Worm (Caenorhabditis elegans) whole organism, L1 larva: ENCODE measurements around the gene brap-2.

Experiments
- C04F5.9 ChIP-seq: sonication (generic microtip); optimal IDR thresholded peaks from 2 replicates; lab custom pipeline; 2016; ENCODE audit warnings: missing genetic modification characterization, missing compliant biosample characterization
- Y116A8C.19 ChIP-seq: sonication (generic microtip); optimal IDR thresholded peaks from 2 replicates; lab custom pipeline; 2016; ENCODE audit warnings: missing compliant biosample characterization, missing genetic modification characterization, borderline replicate concordance
- aly-2 ChIP-seq: fragments of 150-350 bp; optimal IDR thresholded peaks from 2 replicates; lab custom pipeline; 2014; ENCODE audit warnings: missing biosample characterization, missing genetic modification characterization
- ama-1 ChIP-seq: fragments of 150-350 bp; optimal IDR thresholded peaks from 2 replicates; lab custom pipeline; 2014
- ceh-63 ChIP-seq: fragments of 200-800 bp; sonication (Bioruptor generic); optimal IDR thresholded peaks from 2 replicates; lab custom pipeline; 2018; ENCODE audit warnings: mild to moderate bottlenecking, missing genetic modification characterization, missing compliant biosample characterization
- ceh-8 ChIP-seq: fragments of 200-800 bp; sonication (Bioruptor generic); optimal IDR thresholded peaks from 2 replicates; lab custom pipeline; 2018; ENCODE audit warnings: mild to moderate bottlenecking, missing genetic modification characterization, moderate library complexity, missing compliant biosample characterization
- dpl-1 ChIP-seq, 3 experiments: fragments of 150-350 bp in 2 of 3; sonication (generic microtip) in 1 of 3; optimal IDR thresholded peaks; 2 replicates each; lab custom pipeline; 2014 to 2017; ENCODE audit warnings: missing biosample characterization in 3 of 3, missing genetic modification characterization in 3 of 3, missing genetic modification reagents in 3 of 3
- efl-1 ChIP-seq, 4 experiments: fragments of 150-350 bp; optimal IDR thresholded peaks in 3 of 4; peaks in 1 of 4; 1 replicate in 1 of 4; 2 replicates in 3 of 4; lab custom pipeline; 2014; ENCODE audit warnings: missing biosample characterization in 2 of 4, missing genetic modification characterization in 2 of 4, missing genetic modification reagents in 2 of 4
- egl-13 ChIP-seq: sonication (generic microtip); optimal IDR thresholded peaks from 2 replicates; lab custom pipeline; 2016; ENCODE audit warnings: missing genotype, missing genetic modification reagents, missing genetic modification characterization, missing compliant biosample characterization
- egl-27 ChIP-seq, 2 experiments: fragments of 150-350 bp in 1 of 2; sonication (generic microtip); optimal IDR thresholded peaks; 3 replicates each; lab custom pipeline; 2017 to 2018; ENCODE audit warnings: missing biosample characterization in 2 of 2, missing genetic modification characterization in 2 of 2, missing genetic modification reagents in 2 of 2
- elt-2 ChIP-seq: sonication (generic microtip); optimal IDR thresholded peaks from 2 replicates; lab custom pipeline; 2016; ENCODE audit warnings: missing genetic modification characterization, mild to moderate bottlenecking, inconsistent platforms, missing compliant biosample characterization, missing genetic modification reagents
- ets-5 ChIP-seq: fragments of 200-800 bp; sonication (Bioruptor generic); IDR thresholded peaks from 2 replicates; pipeline ENCODE4 v1.3.6; 2022; ENCODE audit warnings: missing genetic modification characterization, missing compliant biosample characterization
- fkh-4 ChIP-seq: sonication (generic microtip); optimal IDR thresholded peaks from 2 replicates; lab custom pipeline; 2016; ENCODE audit warnings: missing compliant biosample characterization, missing genetic modification characterization, borderline replicate concordance
- hpl-2 ChIP-seq: fragments of 150-350 bp; optimal IDR thresholded peaks from 2 replicates; lab custom pipeline; 2014; ENCODE audit warnings: missing biosample characterization, missing genetic modification reagents, missing genetic modification characterization
- jun-1 ChIP-seq: fragments of 150-350 bp; optimal IDR thresholded peaks from 2 replicates; lab custom pipeline; 2014; ENCODE audit warnings: missing biosample characterization, missing genetic modification reagents, missing genetic modification characterization
- lin-13 ChIP-seq: fragments of 150-350 bp; optimal IDR thresholded peaks from 2 replicates; lab custom pipeline; 2014; ENCODE audit warnings: missing biosample characterization, missing genetic modification reagents, missing genetic modification characterization
- lin-14 ChIP-seq: fragments of 200-800 bp; sonication (Bioruptor generic); optimal IDR thresholded peaks from 2 replicates; lab custom pipeline; 2018; ENCODE audit warnings: mild to moderate bottlenecking, missing genetic modification characterization, moderate library complexity, missing compliant biosample characterization
- lin-35 ChIP-seq, 2 experiments: fragments of 150-350 bp; optimal IDR thresholded peaks; 2 replicates each; lab custom pipeline; 2014; ENCODE audit warnings: missing biosample characterization in 2 of 2, missing genetic modification characterization in 2 of 2, missing genetic modification reagents in 2 of 2
- lin-39 ChIP-seq: fragments of 150-350 bp; optimal IDR thresholded peaks from 2 replicates; lab custom pipeline; 2014; ENCODE audit warnings: missing biosample characterization, missing genetic modification reagents, missing genetic modification characterization
- lir-3 ChIP-seq: sonication (generic microtip); optimal IDR thresholded peaks from 2 replicates; lab custom pipeline; 2016; ENCODE audit warnings: mild to moderate bottlenecking, missing genetic modification characterization, moderate library complexity, missing compliant biosample characterization; ENCODE audit not compliant: poor library complexity
- mab-9 ChIP-seq: fragments of 200-800 bp; sonication (Bioruptor generic); IDR thresholded peaks from 2 replicates; pipeline ENCODE4 v1.3.6; 2022; ENCODE audit warnings: missing genetic modification reagents, missing genetic modification characterization, missing compliant biosample characterization
- mef-2 ChIP-seq: fragments of 150-350 bp; optimal IDR thresholded peaks from 2 replicates; lab custom pipeline; 2014; ENCODE audit warnings: missing biosample characterization, missing genetic modification characterization
- mep-1 ChIP-seq: fragments of 150-350 bp; optimal IDR thresholded peaks from 2 replicates; lab custom pipeline; 2014; ENCODE audit warnings: missing biosample characterization, missing genetic modification characterization
- nhr-12 ChIP-seq: sonication (generic microtip); optimal IDR thresholded peaks from 2 replicates; lab custom pipeline; 2017; ENCODE audit warnings: missing biosample characterization, missing genetic modification characterization
- nhr-237 ChIP-seq: fragments of 150-350 bp; optimal IDR thresholded peaks from 2 replicates; lab custom pipeline; 2014; ENCODE audit warnings: missing biosample characterization, missing genetic modification characterization
- nhr-47 ChIP-seq: sonication (generic microtip); optimal IDR thresholded peaks from 2 replicates; lab custom pipeline; 2016; ENCODE audit warnings: mild to moderate bottlenecking, missing genetic modification characterization, moderate library complexity, missing compliant biosample characterization
- nhr-90 ChIP-seq: sonication (generic microtip); optimal IDR thresholded peaks from 2 replicates; lab custom pipeline; 2016; ENCODE audit warnings: mild to moderate bottlenecking, missing genetic modification characterization, missing compliant biosample characterization; ENCODE audit not compliant: poor library complexity
- pag-3 ChIP-seq: sonication (generic microtip); optimal IDR thresholded peaks from 2 replicates; lab custom pipeline; 2017; ENCODE audit warnings: missing genetic modification characterization, mild to moderate bottlenecking, missing compliant biosample characterization, antibody characterized with exemption, borderline replicate concordance; ENCODE audit not compliant: insufficient read depth
- rnt-1 ChIP-seq: sonication (generic microtip); optimal IDR thresholded peaks from 2 replicates; lab custom pipeline; 2016; ENCODE audit warnings: mild to moderate bottlenecking, missing genetic modification characterization, moderate library complexity, missing compliant biosample characterization
- snpc-4 ChIP-seq: fragments of 150-350 bp; optimal IDR thresholded peaks from 2 replicates; lab custom pipeline; 2014; ENCODE audit warnings: missing biosample characterization, missing genetic modification characterization
- sup-37 ChIP-seq: fragments of 200-800 bp; sonication (Bioruptor generic); optimal IDR thresholded peaks from 2 replicates; lab custom pipeline; 2018; ENCODE audit warnings: mild to moderate bottlenecking, missing genetic modification characterization, missing compliant biosample characterization
- tbx-2 ChIP-seq: sonication (generic microtip); optimal IDR thresholded peaks from 2 replicates; lab custom pipeline; 2016; ENCODE audit warnings: missing genetic modification characterization, missing compliant biosample characterization
- unc-130 ChIP-seq: fragments of 150-350 bp; optimal IDR thresholded peaks from 2 replicates; lab custom pipeline; 2017; ENCODE audit warnings: missing biosample characterization, missing genetic modification characterization, inconsistent platforms
- unc-30 ChIP-seq: sonication (generic microtip); optimal IDR thresholded peaks from 2 replicates; lab custom pipeline; 2017; ENCODE audit warnings: missing biosample characterization, missing genetic modification characterization
- unc-62 ChIP-seq: fragments of 150-350 bp; optimal IDR thresholded peaks from 2 replicates; lab custom pipeline; 2014; ENCODE audit warnings: missing biosample characterization, missing genetic modification reagents, missing genetic modification characterization
- unc-86 ChIP-seq: sonication (generic microtip); optimal IDR thresholded peaks from 2 replicates; lab custom pipeline; 2016; ENCODE audit warnings: missing genetic modification characterization, missing compliant biosample characterization
- unc-98 ChIP-seq: fragments of 200-800 bp; sonication (Bioruptor generic); IDR thresholded peaks from 2 replicates; pipeline ENCODE4 v1.3.6; 2022; ENCODE audit warnings: missing genetic modification characterization, missing compliant biosample characterization
- xbp-1 ChIP-seq: sonication (generic microtip); optimal IDR thresholded peaks from 2 replicates; lab custom pipeline; 2016; ENCODE audit warnings: missing genetic modification characterization, missing compliant biosample characterization
- ztf-4 ChIP-seq: fragments of 150-350 bp; optimal IDR thresholded peaks from 2 replicates; lab custom pipeline; 2014; ENCODE audit warnings: missing biosample characterization, missing genetic modification characterization

The brap-2 gene

ce11 chrII:5393090-5393489 is at the start of gene brap-2:
Gene brap-2, minus strand, starts transcription at chrII:5393190.
- TF ChIP-seq ceh-8 (no peak), nhr-47 (tag; lab: Kevin White, UChicago) (no peak), nhr-237 (tag; lab: Kevin White, UChicago) (no peak), unc-62 (GFP tag; lab: Kevin White, UChicago) (no peak), hpl-2 (GFP tag; lab: Kevin White, UChicago) (no peak)

ce11 chrII:5437586-5437985 is 44.6 kb upstream of the brap-2 start, which contains the start of gene F07F6.1:
Gene F07F6.1, plus strand, starts transcription at chrII:5437886.
- TF ChIP-seq dpl-1 (GFP tag; optimal IDR thresholded peaks at IDR 0.05; lab: Kevin White, UChicago) (no peak), lin-39 (tag; lab: Kevin White, UChicago) (no peak), efl-1 (optimal IDR thresholded peaks at IDR 0.05; lab: Kevin White, UChicago) (no peak), efl-1 (GFP tag; optimal IDR thresholded peaks at IDR 0.05 in 1 of 2; lab: Kevin White, UChicago) (no peak), hpl-2 (GFP tag; lab: Kevin White, UChicago) (no peak), pag-3 (tag; lab: Kevin White, UChicago) (no peak), mep-1 (tag; lab: Kevin White, UChicago) (no peak), nhr-47 (tag; lab: Kevin White, UChicago) (no peak), ztf-4 (tag; lab: Kevin White, UChicago) (no peak), unc-30 (tag; lab: Kevin White, UChicago) (no peak), ceh-63 (GFP tag; lab: Kevin White, UChicago) (no peak), lin-35 (GFP tag; optimal IDR thresholded peaks at IDR 0.05; lab: Kevin White, UChicago) (no peak), xbp-1 (tag; lab: Kevin White, UChicago) (no peak), unc-98 (GFP tag; lab: Robert Waterston, UW) (no peak), jun-1 (no peak), egl-13 (tag; lab: Kevin White, UChicago) (no peak), egl-27 (tag; optimal IDR thresholded peaks at IDR 0.05; lab: Kevin White, UChicago) (no peak), sup-37 (GFP tag; lab: Kevin White, UChicago) (no peak), fkh-4 (tag; lab: Kevin White, UChicago) (no peak), tbx-2 (tag; lab: Kevin White, UChicago) (no peak), C04F5.9 (tag; lab: Kevin White, UChicago) (no peak)

- no peak for TF ChIP-seq mef-2 (tag; lab: Kevin White, UChicago)
- no peak for TF ChIP-seq elt-2 (tag; lab: Kevin White, UChicago)
- no peak for TF ChIP-seq lin-14 (GFP tag; lab: Kevin White, UChicago)
- TF ChIP-seq aly-2 (tag; lab: Kevin White, UChicago) = no peak
- TF ChIP-seq lir-3 = no peak
- no peak for TF ChIP-seq rnt-1
- TF ChIP-seq lin-13 = no peak
- no peak for TF ChIP-seq lin-39 (tag; lab: Kevin White, UChicago)
- TF ChIP-seq egl-27 (tag; optimal IDR thresholded peaks at IDR 0.05; lab: Kevin White, UChicago) = no peak
- TF ChIP-seq ets-5 (GFP tag; lab: Robert Waterston, UW) = no peak
- no peak for TF ChIP-seq ama-1 (lab: Kevin White, UChicago)
- no peak for TF ChIP-seq nhr-12 (tag; lab: Kevin White, UChicago)
- no peak for TF ChIP-seq unc-86 (tag; lab: Kevin White, UChicago)
- no peak for TF ChIP-seq fkh-4 (tag; lab: Kevin White, UChicago)
- TF ChIP-seq Y116A8C.19 (tag; lab: Kevin White, UChicago) = no peak
- TF ChIP-seq mab-9 (GFP tag; lab: Robert Waterston, UW) = no peak
- no peak for TF ChIP-seq snpc-4 (tag; lab: Kevin White, UChicago)
- no peak for TF ChIP-seq nhr-90 (tag; lab: Kevin White, UChicago)
- TF ChIP-seq ceh-63 (GFP tag; lab: Kevin White, UChicago) = no peak
- TF ChIP-seq unc-130 (tag; lab: Kevin White, UChicago) = no peak
These were observed 43.8 kb upstream of the brap-2 start, which contains the start of gene dct-5 for ce11 chrII:5436833-5437232. Gene dct-5, minus strand, starts transcription at chrII:5436933.
